Worm (Caenorhabditis elegans): ENCODE data around the gene coh-3.
A peak's percentile ranks its signal among the peaks of the same experiment; 100 is the strongest.

The coh-3 gene

DNA sequence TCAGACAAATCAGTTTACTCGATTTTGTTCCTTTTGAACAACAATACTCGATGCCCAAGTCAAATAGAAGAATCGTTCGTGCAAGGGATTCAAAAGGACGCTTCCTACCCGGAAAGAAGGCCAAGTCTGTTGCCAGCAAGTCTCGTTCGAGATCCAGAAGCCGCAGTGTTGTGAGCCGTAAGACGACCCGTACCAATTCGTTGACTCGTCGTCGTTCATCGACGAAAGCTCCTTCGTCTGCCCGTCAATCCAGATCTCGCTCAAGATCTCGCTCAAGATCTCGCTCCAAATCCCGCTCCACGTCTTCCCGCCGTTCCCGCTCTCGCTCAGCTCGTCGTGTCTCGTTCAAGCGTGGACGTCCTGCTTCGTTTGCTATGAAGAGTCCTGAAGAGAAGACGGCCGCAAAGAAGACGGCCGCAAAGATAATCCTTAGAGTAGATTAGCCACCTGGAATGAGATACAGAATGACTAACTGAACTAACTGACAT, 3.4 kb downstream of the coh-3 start, which contains the start of gene F08H9.2:
TSS of gene F08H9.2 (plus strand) at position 51 of the 488 bp plus-strand sequence.
- TF ChIP-seq lir-1 (GFP tag; conservative IDR thresholded peaks at IDR 0.05): no peak
- 0 out of 2 replicates have a peak, but pooled peaks have one; percentile 15 for TF ChIP-seq nfyb-1 (GFP tag; IDR thresholded peaks at IDR 0.05)
- TF ChIP-seq ZK185.1 (tag; optimal IDR thresholded peaks at IDR 0.05; ENCODE audit: poor library complexity, severe bottlenecking): no peak
- peak; percentile 76 for TF ChIP-seq zfh-2 (GFP tag; conservative IDR thresholded peaks at IDR 0.05)
- no peak for TF ChIP-seq ama-1 (optimal IDR thresholded peaks at IDR 0.05)
- TF ChIP-seq ama-1 (GFP tag; optimal IDR thresholded peaks at IDR 0.05): no peak
- no peak for TF ChIP-seq rec-8 (tag; optimal IDR thresholded peaks at IDR 0.05)
- no peak for TF ChIP-seq sdz-38 (tag; optimal IDR thresholded peaks at IDR 0.05)

DNA sequence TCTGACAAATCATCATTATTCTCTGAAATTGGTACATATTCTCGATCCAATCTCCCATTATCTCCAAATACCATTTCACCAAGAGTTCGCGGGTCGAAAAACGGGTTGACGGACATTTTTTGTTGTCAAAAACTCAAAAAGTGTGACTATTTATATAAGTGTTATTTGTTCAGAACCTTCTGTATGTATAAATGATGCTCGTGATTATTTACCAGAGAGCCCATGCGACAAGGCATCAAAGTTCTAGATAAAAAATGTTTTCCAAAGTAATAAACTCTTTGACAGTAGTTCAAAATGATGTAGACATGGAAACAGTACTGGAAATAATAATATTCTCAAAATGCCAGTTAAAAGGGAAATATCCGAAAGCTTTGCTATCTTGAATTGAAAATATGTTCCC, 5.4 kb downstream of the coh-3 start:
- TF ChIP-seq lin-40 (tag; optimal IDR thresholded peaks at IDR 0.05): no peak
- TF ChIP-seq F49E8.2 (tag; optimal IDR thresholded peaks at IDR 0.05; ENCODE audit: insufficient read depth): no peak
- TF ChIP-seq T26A5.8 (tag; optimal IDR thresholded peaks at IDR 0.05): no peak
- TF ChIP-seq mxl-1 (tag; optimal IDR thresholded peaks at IDR 0.05): no peak
- TF ChIP-seq sea-2 (GFP tag; IDR thresholded peaks at IDR 0.05): no peak
- no peak for TF ChIP-seq ztf-18 (tag; optimal IDR thresholded peaks at IDR 0.05)
- no peak for TF ChIP-seq aptf-2 (GFP tag; conservative IDR thresholded peaks at IDR 0.05)
- no peak for TF ChIP-seq lir-1 (GFP tag; conservative IDR thresholded peaks at IDR 0.05)
- no peak for TF ChIP-seq cebp-1 (GFP tag; IDR thresholded peaks at IDR 0.05)
- no peak for TF ChIP-seq cebp-1 (tag; optimal IDR thresholded peaks at IDR 0.05)

DNA sequence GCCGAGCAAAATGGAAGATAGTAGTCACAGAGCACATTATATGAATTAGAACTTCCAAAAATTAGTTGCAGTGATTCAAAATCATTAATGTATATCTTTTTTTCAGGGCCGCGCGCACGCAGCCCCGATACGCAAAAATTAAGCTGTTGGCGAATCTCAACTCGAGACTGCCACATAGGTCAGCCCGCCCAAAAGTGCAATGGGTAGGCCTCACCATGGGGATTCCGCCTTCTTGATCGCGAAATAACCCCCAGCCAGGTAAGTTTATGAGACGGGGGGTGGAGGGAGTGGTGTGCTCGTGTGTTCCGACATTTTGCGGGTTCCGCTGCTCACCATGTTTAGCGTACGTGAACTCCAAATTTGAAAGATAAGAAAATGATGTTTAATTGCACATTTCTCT, 5.9 kb downstream of the coh-3 start, which contains the start of gene F08H9.3:
TSS of gene F08H9.3 (minus strand) at position 252 of the 400 bp plus-strand sequence.
- 0 out of 2 replicates have a peak, but pooled peaks have one; percentile 63 for TF ChIP-seq egl-44 (GFP tag; IDR thresholded peaks at IDR 0.05)
- TF ChIP-seq pbrm-1 (GFP tag; IDR thresholded peaks at IDR 0.05): peak; percentile 75
- TF ChIP-seq ceh-100 (GFP tag; IDR thresholded peaks at IDR 0.05): peak; percentile 63
- peak; percentile 68 for TF ChIP-seq F23B12.7 (tag; optimal IDR thresholded peaks at IDR 0.05; ENCODE audit: insufficient read depth)
- peak; percentile 3 for TF ChIP-seq ceh-27 (GFP tag; optimal IDR thresholded peaks at IDR 0.05)
- peak; percentile 55; the same call in 1 of the 2 replicates for TF ChIP-seq rcor-1 (GFP tag; IDR thresholded peaks at IDR 0.05)
- TF ChIP-seq nfyb-1 (GFP tag; IDR thresholded peaks at IDR 0.05): 0 out of 2 replicates have a peak, but pooled peaks have one; percentile 58
- peak; percentile 51; the same call in 1 of the 2 replicates for TF ChIP-seq zfh-2 (GFP tag; conservative IDR thresholded peaks at IDR 0.05)
- TF ChIP-seq snpc-1.3 (tag; optimal IDR thresholded peaks at IDR 0.05; ENCODE audit: insufficient read depth): peak; percentile 64
- TF ChIP-seq bed-2 (GFP tag; IDR thresholded peaks at IDR 0.05): 0 out of 2 replicates have a peak, but pooled peaks have one; percentile 48
- TF ChIP-seq snpc-3.4 (tag; optimal IDR thresholded peaks at IDR 0.05): peak; percentile 85
- peak; percentile 38 for TF ChIP-seq F49E8.2 (tag; optimal IDR thresholded peaks at IDR 0.05; ENCODE audit: insufficient read depth)
- peak; percentile 62 for TF ChIP-seq egrh-3 (GFP tag; IDR thresholded peaks at IDR 0.05)
- TF ChIP-seq lin-54 (GFP tag; optimal IDR thresholded peaks at IDR 0.05): peak; percentile 27
- TF ChIP-seq tlf-1 (GFP tag; optimal IDR thresholded peaks at IDR 0.05): peak; percentile 6
- TF ChIP-seq him-1 (tag; optimal IDR thresholded peaks at IDR 0.05): peak; percentile 90
- peak; percentile 88 for TF ChIP-seq attf-6 (GFP tag; IDR thresholded peaks at IDR 0.05)
- peak; percentile 69 for TF ChIP-seq tbp1 (GFP tag; optimal IDR thresholded peaks at IDR 0.05)
- peak; percentile 82 for TF ChIP-seq D2030.7 (GFP tag; IDR thresholded peaks at IDR 0.05)
- TF ChIP-seq xnd-1 (tag; optimal IDR thresholded peaks at IDR 0.05): peak; percentile 22
- TF ChIP-seq hsf-1 (GFP tag; IDR thresholded peaks at IDR 0.05): peak; percentile 57; the same call in 1 of the 2 replicates
- peak; percentile 84 for TF ChIP-seq dox-1 (GFP tag; IDR thresholded peaks at IDR 0.05)
- peak; percentile 2 for TF ChIP-seq ztf-18 (tag; optimal IDR thresholded peaks at IDR 0.05)
- peak; percentile 52; the same call in 1 of the 2 replicates for TF ChIP-seq B0336.3 (GFP tag; IDR thresholded peaks at IDR 0.05)
- peak; percentile 51 for TF ChIP-seq F33H1.4 (GFP tag; IDR thresholded peaks at IDR 0.05)
- TF ChIP-seq madf-6 (GFP tag; IDR thresholded peaks at IDR 0.05): peak; percentile 77
- TF ChIP-seq ekl-4 (GFP tag; IDR thresholded peaks at IDR 0.05): peak; percentile 75; the same call in 1 of the 2 replicates
- peak; percentile 69; the same call in 1 of the 2 replicates for TF ChIP-seq lin-26 (GFP tag; IDR thresholded peaks at IDR 0.05)
- peak; percentile 18 for TF ChIP-seq repo-1 (tag; optimal IDR thresholded peaks at IDR 0.05)
- peak; percentile 9 for TF ChIP-seq dpff-1 (tag; optimal IDR thresholded peaks at IDR 0.05)
- peak; percentile 93 for TF ChIP-seq snpc-1.1 (tag; optimal IDR thresholded peaks at IDR 0.05; ENCODE audit: insufficient read depth)
